Worm (Caenorhabditis elegans) whole organism, young adult: ENCODE measurements around the gene F10C1.3.

Experiments
- F23B12.7 ChIP-seq: sonication (generic microtip); optimal IDR thresholded peaks from 2 replicates; lab custom pipeline; 2017; ENCODE audit warnings: missing genetic modification characterization, mild to moderate bottlenecking, missing compliant biosample characterization, antibody characterized with exemption, moderate library complexity; ENCODE audit not compliant: insufficient read depth
- F49E8.2 ChIP-seq: sonication (generic microtip); optimal IDR thresholded peaks from 3 replicates; lab custom pipeline; 2017; ENCODE audit warnings: missing genetic modification characterization, mild to moderate bottlenecking, missing compliant biosample characterization, antibody characterized with exemption, moderate library complexity; ENCODE audit not compliant: insufficient read depth
- F57C9.4 ChIP-seq: sonication (generic microtip); optimal IDR thresholded peaks from 2 replicates; lab custom pipeline; 2017; ENCODE audit warnings: mild to moderate bottlenecking, missing genetic modification characterization, missing compliant biosample characterization
- Y53F4B.3 ChIP-seq: fragments of 200-800 bp; sonication (Bioruptor generic); IDR thresholded peaks from 2 replicates; pipeline ENCODE4 v1.3.6; 2022; ENCODE audit warnings: missing genetic modification reagents, missing genetic modification characterization, missing compliant biosample characterization
- Y79H2A.3 ChIP-seq: fragments of 200-800 bp; sonication (Bioruptor generic); conservative IDR thresholded peaks from 2 replicates; pipeline ENCODE4 v1.3.6; 2022; ENCODE audit warnings: missing genetic modification reagents, missing genetic modification characterization, missing compliant biosample characterization
- Y95B8A.8 ChIP-seq: fragments of 200-800 bp; sonication (Bioruptor generic); IDR thresholded peaks from 2 replicates; pipeline ENCODE4 v1.3.6; 2022; ENCODE audit warnings: missing genetic modification reagents, missing genetic modification characterization, missing compliant biosample characterization
- ZK185.1 ChIP-seq: sonication (generic microtip); optimal IDR thresholded peaks from 2 replicates; lab custom pipeline; 2016; ENCODE audit warnings: mild to moderate bottlenecking, missing genetic modification characterization, missing compliant biosample characterization; ENCODE audit not compliant: poor library complexity, severe bottlenecking
- akir-1 ChIP-seq: fragments of 200-800 bp; sonication (Bioruptor generic); optimal IDR thresholded peaks from 2 replicates; lab custom pipeline; 2018; ENCODE audit warnings: mild to moderate bottlenecking, missing genetic modification characterization, moderate library complexity, missing compliant biosample characterization
- aptf-2 ChIP-seq: fragments of 200-800 bp; sonication (Bioruptor generic); conservative IDR thresholded peaks from 2 replicates; pipeline ENCODE4 v1.3.6; 2022; ENCODE audit warnings: missing genetic modification reagents, missing genetic modification characterization, missing compliant biosample characterization
- attf-3 ChIP-seq: fragments of 200-800 bp; sonication (Bioruptor generic); conservative IDR thresholded peaks from 2 replicates; pipeline ENCODE4 v1.3.6; 2022; ENCODE audit warnings: missing genetic modification reagents, missing genetic modification characterization, missing compliant biosample characterization
- bed-1 ChIP-seq: fragments of 200-800 bp; sonication (Bioruptor generic); IDR thresholded peaks from 2 replicates; pipeline ENCODE4 v1.3.6; 2022; ENCODE audit warnings: missing genetic modification reagents, missing genetic modification characterization, missing compliant biosample characterization
- ceh-100 ChIP-seq: fragments of 200-800 bp; sonication (Bioruptor generic); IDR thresholded peaks from 2 replicates; pipeline ENCODE4 v1.3.6; 2022; ENCODE audit warnings: missing genetic modification reagents, missing genetic modification characterization, missing compliant biosample characterization
- ceh-91 ChIP-seq: fragments of 200-800 bp; sonication (Bioruptor generic); IDR thresholded peaks from 2 replicates; pipeline ENCODE4 v1.3.6; 2022; ENCODE audit warnings: missing genetic modification reagents, missing genetic modification characterization, missing compliant biosample characterization
- dox-1 ChIP-seq: fragments of 200-800 bp; sonication (Bioruptor generic); IDR thresholded peaks from 2 replicates; pipeline ENCODE4 v1.3.6; 2022; ENCODE audit warnings: missing genetic modification reagents, missing genetic modification characterization, missing compliant biosample characterization
- ekl-4 ChIP-seq: fragments of 200-800 bp; sonication (Bioruptor generic); IDR thresholded peaks from 2 replicates; pipeline ENCODE4 v1.3.6; 2022; ENCODE audit warnings: missing genetic modification reagents, missing genetic modification characterization, missing compliant biosample characterization
- lag-1 ChIP-seq: fragments of 200-800 bp; sonication (Bioruptor generic); IDR thresholded peaks from 2 replicates; pipeline ENCODE4 v1.3.6; 2022; ENCODE audit warnings: missing genetic modification reagents, missing genetic modification characterization, missing compliant biosample characterization
- let-607 ChIP-seq, 2 experiments: fragments of 200-800 bp in 1 of 2; sonication (Bioruptor generic) in 1 of 2; sonication (generic microtip) in 1 of 2; optimal IDR thresholded peaks; 2 replicates each; lab custom pipeline; 2016 to 2018; ENCODE audit warnings: mild to moderate bottlenecking in 2 of 2, missing compliant biosample characterization in 2 of 2, missing genetic modification characterization in 2 of 2, moderate library complexity in 2 of 2, missing genotype in 1 of 2
- lin-26 ChIP-seq: fragments of 200-800 bp; sonication (Bioruptor generic); IDR thresholded peaks from 2 replicates; pipeline ENCODE4 v1.3.6; 2022; ENCODE audit warnings: missing genetic modification reagents, missing genetic modification characterization, missing compliant biosample characterization
- lin-40 ChIP-seq: sonication (generic microtip); optimal IDR thresholded peaks from 2 replicates; lab custom pipeline; 2016; ENCODE audit warnings: missing genetic modification characterization, mild to moderate bottlenecking, missing compliant biosample characterization, missing genotype, missing genetic modification reagents
- madf-8 ChIP-seq: fragments of 200-800 bp; sonication (Bioruptor generic); conservative IDR thresholded peaks from 2 replicates; pipeline ENCODE4 v1.3.6; 2022; ENCODE audit warnings: missing genetic modification reagents, missing genetic modification characterization, missing compliant biosample characterization
- mxl-1 ChIP-seq: sonication (generic microtip); optimal IDR thresholded peaks from 2 replicates; lab custom pipeline; 2016; ENCODE audit warnings: missing genetic modification characterization, missing compliant biosample characterization
- nfya-1 ChIP-seq: sonication (generic microtip); optimal IDR thresholded peaks from 2 replicates; lab custom pipeline; 2017; ENCODE audit warnings: antibody characterized with exemption, missing compliant biosample characterization, missing genetic modification characterization, borderline replicate concordance; ENCODE audit not compliant: insufficient read depth
- nfyb-1 ChIP-seq: fragments of 200-800 bp; sonication (Bioruptor generic); IDR thresholded peaks from 2 replicates; pipeline ENCODE4 v1.3.6; 2022; ENCODE audit warnings: missing genetic modification reagents, missing genetic modification characterization, missing compliant biosample characterization
- nhr-120 ChIP-seq: fragments of 200-800 bp; sonication (Bioruptor generic); IDR thresholded peaks from 2 replicates; pipeline ENCODE4 v1.3.6; 2022; ENCODE audit warnings: missing genetic modification characterization, missing compliant biosample characterization
- nhr-80 ChIP-seq: sonication (generic microtip); optimal IDR thresholded peaks from 2 replicates; lab custom pipeline; 2016; ENCODE audit warnings: missing genetic modification characterization, missing compliant biosample characterization
- nhr-90 ChIP-seq: sonication (generic microtip); optimal IDR thresholded peaks from 2 replicates; lab custom pipeline; 2016; ENCODE audit warnings: missing genotype, mild to moderate bottlenecking, missing genetic modification characterization, missing compliant biosample characterization
- pbrm-1 ChIP-seq: fragments of 200-800 bp; sonication (Bioruptor generic); IDR thresholded peaks from 2 replicates; pipeline ENCODE4 v1.3.6; 2022; ENCODE audit warnings: missing genetic modification reagents, missing genetic modification characterization, missing compliant biosample characterization
- pha-4 ChIP-seq: fragments of 150-350 bp; sonication (generic microtip); optimal IDR thresholded peaks from 2 replicates; lab custom pipeline; 2014; ENCODE audit warnings: missing biosample characterization, missing genetic modification reagents, missing genetic modification characterization
- rec-8 ChIP-seq, 2 experiments: sonication (generic microtip); optimal IDR thresholded peaks; 2 replicates each; lab custom pipeline; 2016; ENCODE audit warnings: mild to moderate bottlenecking in 2 of 2, missing genetic modification characterization in 2 of 2, missing genetic modification reagents in 2 of 2, missing genotype in 2 of 2, missing biosample characterization in 1 of 2, missing compliant biosample characterization in 1 of 2, moderate library complexity in 1 of 2
- repo-1 ChIP-seq: sonication (generic microtip); optimal IDR thresholded peaks from 2 replicates; lab custom pipeline; 2017; ENCODE audit warnings: mild to moderate bottlenecking, missing genetic modification characterization, missing compliant biosample characterization
- rpc-1 ChIP-seq, 2 experiments: fragments of 150-350 bp in 1 of 2; sonication (generic microtip) in 1 of 2; optimal IDR thresholded peaks; 2 replicates each; lab custom pipeline; 2014 to 2018; ENCODE audit warnings: missing biosample characterization in 1 of 2, missing genetic modification characterization in 1 of 2, missing genetic modification reagents in 1 of 2, missing genotype in 1 of 2
- sdz-38 ChIP-seq: sonication (generic microtip); optimal IDR thresholded peaks from 2 replicates; lab custom pipeline; 2016; ENCODE audit warnings: missing genotype, missing genetic modification characterization, missing compliant biosample characterization
- sea-2 ChIP-seq: fragments of 200-800 bp; sonication (Bioruptor generic); IDR thresholded peaks from 2 replicates; pipeline ENCODE4 v1.3.6; 2022; ENCODE audit warnings: missing genetic modification characterization, missing compliant biosample characterization
- snpc-1.1 ChIP-seq: sonication (generic microtip); optimal IDR thresholded peaks from 2 replicates; lab custom pipeline; 2017; ENCODE audit warnings: missing genetic modification characterization, mild to moderate bottlenecking, missing compliant biosample characterization, antibody characterized with exemption, moderate library complexity, missing genotype, missing genetic modification reagents; ENCODE audit not compliant: insufficient read depth
- snpc-4 ChIP-seq, 5 experiments: fragments of 150-350 bp in 1 of 5; sonication (generic microtip) in 4 of 5; optimal IDR thresholded peaks; 2 replicates each; lab custom pipeline; 2014 to 2018; ENCODE audit warnings: missing genetic modification characterization in 5 of 5, missing biosample characterization in 3 of 5, antibody characterized with exemption in 2 of 5, mild to moderate bottlenecking in 2 of 5, missing compliant biosample characterization in 2 of 5, missing genotype in 2 of 5, moderate library complexity in 2 of 5, missing genetic modification reagents in 1 of 5
- sptf-2 ChIP-seq: fragments of 200-800 bp; sonication (Bioruptor generic); optimal IDR thresholded peaks from 2 replicates; lab custom pipeline; 2018; ENCODE audit warnings: mild to moderate bottlenecking, missing genetic modification characterization, missing compliant biosample characterization
- tbp1 ChIP-seq: fragments of 200-800 bp; sonication (Bioruptor generic); optimal IDR thresholded peaks from 2 replicates; lab custom pipeline; 2018; ENCODE audit warnings: mild to moderate bottlenecking, missing genetic modification characterization, missing compliant biosample characterization
- tbx-9 ChIP-seq: sonication (generic microtip); optimal IDR thresholded peaks from 2 replicates; lab custom pipeline; 2016; ENCODE audit warnings: borderline replicate concordance, missing genetic modification characterization, inconsistent platforms, missing compliant biosample characterization
- unc-62 ChIP-seq: fragments of 150-350 bp; optimal IDR thresholded peaks from 2 replicates; lab custom pipeline; 2014; ENCODE audit warnings: missing biosample characterization, missing genetic modification reagents, missing genetic modification characterization
- ztf-22 ChIP-seq: fragments of 200-800 bp; sonication (Bioruptor generic); optimal IDR thresholded peaks from 2 replicates; lab custom pipeline; 2018; ENCODE audit warnings: mild to moderate bottlenecking, missing genetic modification characterization, moderate library complexity, missing compliant biosample characterization
- ztf-25 ChIP-seq: fragments of 200-800 bp; sonication (Bioruptor generic); IDR thresholded peaks from 2 replicates; pipeline ENCODE4 v1.3.6; 2022; ENCODE audit warnings: missing genetic modification reagents, missing genetic modification characterization, missing compliant biosample characterization

Gene F10C1.3

DNA sequence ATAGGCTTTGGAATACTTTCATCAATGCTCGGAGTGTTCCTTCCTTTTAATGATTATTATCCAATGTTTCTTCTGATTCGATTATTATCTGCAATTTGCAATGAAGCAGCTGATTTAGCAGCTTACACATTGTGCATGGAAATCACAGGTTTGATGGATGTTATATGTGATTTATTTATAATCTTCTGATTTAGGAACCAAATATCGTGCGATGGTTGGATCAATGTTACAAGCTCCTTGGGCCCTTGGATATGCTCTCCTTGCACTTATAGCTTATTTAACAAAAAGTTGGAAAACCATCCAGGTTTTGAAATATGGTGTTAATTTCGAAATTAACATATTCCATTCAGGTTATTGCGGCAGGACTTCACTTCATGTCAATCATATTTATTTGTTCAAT is 27.9 kb upstream of the F10C1.3 start:
- TF ChIP-seq nhr-120 = no peak
- no peak for TF ChIP-seq pbrm-1 (GFP tag; lab: Robert Waterston, UW)
- TF ChIP-seq nfya-1 (tag; lab: Kevin White, UChicago) = no peak
- no peak for TF ChIP-seq tbp1
- TF ChIP-seq, all 124 proteins: peak for 0

DNA sequence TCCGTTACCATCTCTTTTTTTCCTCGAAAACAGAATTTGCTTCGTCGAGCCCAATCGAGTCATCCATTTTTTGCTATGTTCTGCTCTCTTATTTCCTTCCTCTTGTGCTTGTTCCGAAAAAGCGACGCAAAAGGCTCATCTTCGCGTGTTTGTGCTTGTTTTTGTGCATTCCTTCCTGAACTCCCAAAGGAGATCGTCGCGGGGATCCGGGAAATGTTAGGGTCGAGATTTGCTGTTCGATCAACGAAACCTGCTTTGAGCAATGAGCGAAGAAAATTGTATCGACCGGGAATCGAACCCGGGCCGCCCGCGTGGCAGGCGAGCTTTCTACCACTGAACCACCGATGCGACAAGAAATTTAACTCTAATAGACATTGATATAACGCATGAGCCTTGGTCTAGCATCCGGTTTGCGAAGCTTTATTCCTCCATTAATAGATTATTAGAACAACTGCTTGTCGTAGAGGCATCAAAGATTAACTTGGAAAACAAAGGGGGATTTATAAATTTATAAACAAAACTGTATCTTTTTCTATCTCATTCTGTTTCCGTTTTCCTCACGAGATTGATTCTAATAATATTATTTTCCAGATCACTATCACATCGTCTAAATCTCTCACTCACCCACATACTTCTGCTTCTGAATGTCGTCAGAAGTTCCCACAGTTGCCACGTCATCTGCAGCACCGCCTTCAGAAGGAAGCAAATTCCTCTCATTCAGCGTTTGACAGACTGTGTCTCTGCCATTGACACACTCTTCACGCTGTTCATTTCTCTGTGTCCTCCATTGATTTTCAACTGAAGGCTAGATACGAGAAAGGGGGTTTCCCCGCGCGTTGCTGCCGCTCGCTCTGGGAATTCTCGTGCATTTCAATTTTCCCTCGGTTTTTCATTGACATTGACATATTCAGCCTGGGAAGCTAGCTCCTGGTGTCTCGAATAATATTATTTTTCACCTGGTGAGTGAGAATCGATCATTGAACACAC is 24.7 kb upstream of the F10C1.3 start, which contains the start of gene K05F1.6:
K05F1.6 (plus strand) TSS at position 586 of the 987 bp plus-strand sequence.
- TF ChIP-seq unc-62 (GFP tag; lab: Kevin White, UChicago) (no peak), rpc-1 (optimal IDR thresholded peaks at IDR 0.05; lab: Kevin White, UChicago) (peak; percentile 90), rpc-1 (tag; optimal IDR thresholded peaks at IDR 0.05; lab: Kevin White, UChicago) (peak; percentile 89), sptf-2 (GFP tag; lab: Kevin White, UChicago) (peak; percentile 80), snpc-1.1 (tag; lab: Kevin White, UChicago) (peak; percentile 31), lin-26 (GFP tag; lab: Robert Waterston, UW) (peak; percentile 95), nhr-90 (tag; lab: Kevin White, UChicago) (peak; percentile 95), aptf-2 (GFP tag; lab: Robert Waterston, UW) (no peak), ceh-91 (GFP tag; lab: Robert Waterston, UW) (peak; percentile 57), let-607 (tag; optimal IDR thresholded peaks at IDR 0.05; lab: Kevin White, UChicago) (peak; percentile 40 to 65), ZK185.1 (tag; lab: Kevin White, UChicago) (peak; percentile 60), attf-3 (GFP tag; lab: Robert Waterston, UW) (peak; percentile 48; the same call in 1 of the 2 replicates), madf-8 (GFP tag; lab: Robert Waterston, UW) (0 out of 2 replicates have a peak, but pooled peaks have one; percentile 5), akir-1 (GFP tag; lab: Kevin White, UChicago) (no peak), ztf-25 (GFP tag; lab: Robert Waterston, UW) (peak; percentile 88; the same call in 1 of the 2 replicates), repo-1 (tag; lab: Kevin White, UChicago) (peak; percentile 82), nfyb-1 (GFP tag; lab: Robert Waterston, UW) (peak; percentile 88), ceh-100 (GFP tag; lab: Robert Waterston, UW) (peak; percentile 73), Y95B8A.8 (peak; percentile 70), F23B12.7 (tag; lab: Kevin White, UChicago) (peak; percentile 93), F49E8.2 (tag; lab: Kevin White, UChicago) (peak; percentile 77), tbx-9 (tag; lab: Kevin White, UChicago) (no peak), sea-2 (GFP tag; lab: Robert Waterston, UW) (no peak), bed-1 (GFP tag; lab: Robert Waterston, UW) (no peak), F57C9.4 (no peak), nhr-80 (tag; lab: Kevin White, UChicago) (peak; percentile 81), lag-1 (no peak), pha-4 (tag; lab: Kevin White, UChicago) (no peak), mxl-1 (tag; lab: Kevin White, UChicago) (peak; percentile 76), sdz-38 (tag; lab: Kevin White, UChicago) (no peak), ekl-4 (peak; percentile 67; the same call in 1 of the 2 replicates), Y79H2A.3 (GFP tag; lab: Robert Waterston, UW) (peak; percentile 64; the same call in 1 of the 2 replicates), dox-1 (GFP tag; lab: Robert Waterston, UW) (peak; percentile 89), Y53F4B.3 (peak; percentile 60; the same call in 1 of the 2 replicates), snpc-4 (GFP tag; optimal IDR thresholded peaks at IDR 0.05; lab: Kevin White, UChicago) (peak; percentile 55), snpc-4 (tag; optimal IDR thresholded peaks at IDR 0.05; lab: Kevin White, UChicago) (peak in 3 of 4 experiments; percentile 76 to 81 (median 77)), rec-8 (tag; optimal IDR thresholded peaks at IDR 0.05; lab: Kevin White, UChicago) (peak; percentile 81 to 91), ztf-22 (GFP tag; lab: Kevin White, UChicago) (peak; percentile 12), lin-40 (tag; lab: Kevin White, UChicago) (peak; percentile 80)
